Worm (Caenorhabditis elegans) whole organism, L2 larva: ENCODE results near the gene mec-12.

Experiments used
- Y55F3AM.14 ChIP-seq: fragments of 200-800 bp; sonication (Bioruptor generic); optimal IDR thresholded peaks from 2 replicates; lab custom pipeline; 2018; ENCODE audit warnings: mild to moderate bottlenecking, missing genetic modification characterization, missing compliant biosample characterization
- alr-1 ChIP-seq: fragments of 150-350 bp; optimal IDR thresholded peaks from 2 replicates; lab custom pipeline; 2014; ENCODE audit warnings: missing biosample characterization, missing genetic modification characterization
- blmp-1 ChIP-seq: sonication (generic microtip); optimal IDR thresholded peaks from 2 replicates; lab custom pipeline; 2017; ENCODE audit warnings: missing genetic modification characterization, mild to moderate bottlenecking, missing compliant biosample characterization, antibody characterized with exemption, moderate library complexity; ENCODE audit not compliant: insufficient read depth
- ceh-82 ChIP-seq: fragments of 150-350 bp; optimal IDR thresholded peaks from 2 replicates; lab custom pipeline; 2014; ENCODE audit warnings: missing biosample characterization, missing genetic modification characterization
- egl-27 ChIP-seq: sonication (generic microtip); optimal IDR thresholded peaks from 3 replicates; lab custom pipeline; 2017; ENCODE audit warnings: missing biosample characterization, missing genetic modification reagents, missing genetic modification characterization
- nhr-23 ChIP-seq: fragments of 150-350 bp; optimal IDR thresholded peaks from 2 replicates; lab custom pipeline; 2014; ENCODE audit warnings: missing biosample characterization, missing genetic modification reagents, missing genetic modification characterization
- nhr-25 ChIP-seq: fragments of 150-350 bp; sonication (generic microtip); optimal IDR thresholded peaks from 3 replicates; lab custom pipeline; 2014; ENCODE audit warnings: missing biosample characterization, missing genetic modification characterization
- skn-1 ChIP-seq: sonication (generic microtip); optimal IDR thresholded peaks from 2 replicates; lab custom pipeline; 2017; ENCODE audit warnings: missing biosample characterization, missing genetic modification characterization
- sma-3 ChIP-seq: sonication (generic microtip); optimal IDR thresholded peaks from 2 replicates; lab custom pipeline; 2016; ENCODE audit warnings: missing genetic modification reagents, missing genetic modification characterization, missing compliant biosample characterization
- unc-39 ChIP-seq: fragments of 150-350 bp; optimal IDR thresholded peaks from 2 replicates; lab custom pipeline; 2014; ENCODE audit warnings: missing biosample characterization, missing genetic modification characterization
- unc-62 ChIP-seq: fragments of 150-350 bp; optimal IDR thresholded peaks from 2 replicates; lab custom pipeline; 2014; ENCODE audit warnings: missing biosample characterization, missing genetic modification reagents, missing genetic modification characterization

DNA sequence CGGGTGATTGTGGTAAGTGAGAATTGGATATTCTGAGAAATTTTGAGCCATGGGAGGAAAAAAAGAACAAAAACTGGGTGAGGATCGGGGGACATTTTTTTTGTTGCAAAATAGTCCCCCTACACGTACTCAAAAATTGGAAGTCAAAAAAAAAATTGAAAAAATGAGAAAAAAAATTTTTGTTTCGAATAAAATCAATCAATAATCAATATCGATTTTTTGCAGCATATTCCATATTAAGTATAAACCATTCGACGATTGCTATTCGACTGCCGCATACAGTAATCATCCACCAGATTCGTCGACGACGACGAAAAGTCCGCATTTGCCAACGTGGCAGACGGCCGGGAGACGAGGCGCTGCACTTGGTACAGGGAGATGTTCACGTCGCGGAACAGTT is 26.4 kb downstream of the mec-12 start:
- no peak for TF ChIP-seq egl-27
- no peak for TF ChIP-seq Y55F3AM.14 (GFP tag; lab: Kevin White, UChicago)
- no peak for TF ChIP-seq skn-1 (tag; lab: Kevin White, UChicago)
- TF ChIP-seq unc-62 = no peak
- TF ChIP-seq nhr-25 (tag; lab: Kevin White, UChicago) = no peak
- no peak for TF ChIP-seq blmp-1 (tag; lab: Kevin White, UChicago)
- no peak for TF ChIP-seq sma-3 (GFP tag; lab: Kevin White, UChicago)
- no peak for TF ChIP-seq ceh-82
- no peak for TF ChIP-seq alr-1 (tag; lab: Kevin White, UChicago)
- TF ChIP-seq nhr-23 (tag; lab: Kevin White, UChicago) = no peak
- no peak for TF ChIP-seq unc-39 (tag; lab: Kevin White, UChicago)
